Fruit fly (Drosophila melanogaster): ENCODE results near the gene CG1265.
A peak's percentile ranks its signal among the peaks of the same experiment; 100 is the strongest.

- peak; percentile 89 for TF ChIP-seq HLH106 (tag; optimal IDR thresholded peaks at IDR 0.05)
- peak; percentile 85 for TF ChIP-seq Hnf4 (GFP tag; optimal IDR thresholded peaks at IDR 0.05)
- no peak for TF ChIP-seq dl (GFP tag; optimal IDR thresholded peaks at IDR 0.05; ENCODE audit: insufficient read depth in 1 of 2, partially characterized antibody in 2 of 2)
- no peak for TF ChIP-seq Mio (GFP tag; optimal IDR thresholded peaks at IDR 0.05)
- TF ChIP-seq Abd-B (GFP tag; optimal IDR thresholded peaks at IDR 0.05) = no peak
- peak; percentile 86 for TF ChIP-seq Sp1 (GFP tag; optimal IDR thresholded peaks at IDR 0.05)
- TF ChIP-seq usp (GFP tag; optimal IDR thresholded peaks at IDR 0.05) = no peak
These were observed 4.6 kb downstream of the CG1265 start, which contains the start of the genes CG15011 and CG1309 for dm6 chr3L:4259102-4259558.

Measured in whole organism, wandering third instar larva.